Worm (Caenorhabditis elegans): ENCODE results near the gene F35E8.2.

F35E8.2 gene

ce11 chrV:15955497-15955896, 50.0 kb downstream of the F35E8.2 start, which contains the start of gene srh-186:
Gene srh-186 (plus strand): TSS chrV:15955797.
- TF ChIP-seq unc-39 (tag; optimal IDR thresholded peaks at IDR 0.05) = no peak
- no peak for TF ChIP-seq hlh-1 (tag; optimal IDR thresholded peaks at IDR 0.05)
- no peak for TF ChIP-seq elt-3 (tag; optimal IDR thresholded peaks at IDR 0.05)
- TF ChIP-seq zip-8 (tag; optimal IDR thresholded peaks at IDR 0.05) = no peak
- TF ChIP-seq lsy-2 (tag; optimal IDR thresholded peaks at IDR 0.05) = no peak
- TF ChIP-seq unc-120 (tag; optimal IDR thresholded peaks at IDR 0.05; ENCODE audit: poor library complexity, severe bottlenecking) = no peak
- no peak for TF ChIP-seq ceh-43 (GFP tag; optimal IDR thresholded peaks at IDR 0.05)
- no peak for TF ChIP-seq tbx-8 (GFP tag; optimal IDR thresholded peaks at IDR 0.05)
- no peak for TF ChIP-seq blmp-1 (tag; optimal IDR thresholded peaks at IDR 0.05)
- no peak for TF ChIP-seq elt-1 (tag; optimal IDR thresholded peaks at IDR 0.05; ENCODE audit: borderline replicate concordance, insufficient read depth)
